Fruit fly (Drosophila melanogaster) whole organism, embryonic: ENCODE results near the gene CG45045.
A peak's percentile ranks its signal among the peaks of the same experiment; 100 is the strongest.

Source experiments
- Bdp1 ChIP-seq: fragments of 200-800 bp; sonication (Bioruptor generic); optimal IDR thresholded peaks from 3 replicates; lab custom pipeline; 2016; ENCODE audit warnings: missing biosample characterization, missing genetic modification characterization
- CG10321 ChIP-seq: fragments of 200-800 bp; sonication (Bioruptor generic); IDR thresholded peaks from 2 replicates; pipeline ENCODE4 v1.3.6; 2022; ENCODE audit warnings: missing biosample characterization, missing genetic modification characterization
- CG11085 ChIP-seq: fragments of 200-800 bp; sonication (Bioruptor generic); IDR thresholded peaks from 2 replicates; pipeline ENCODE4 v1.3.6; 2022; ENCODE audit warnings: missing biosample characterization, missing genetic modification characterization
- CG11723 ChIP-seq: fragments of 200-800 bp; sonication (Bioruptor generic); optimal IDR thresholded peaks from 2 replicates; lab custom pipeline; 2017; ENCODE audit warnings: missing biosample characterization, mild to moderate bottlenecking, missing genetic modification characterization
- CG1233 ChIP-seq: fragments of 200-800 bp; sonication (Bioruptor generic); optimal IDR thresholded peaks from 4 replicates; lab custom pipeline; 2018; ENCODE audit warnings: missing biosample characterization, mild to moderate bottlenecking, missing genetic modification characterization
- CG13287 ChIP-seq: fragments of 200-800 bp; sonication (Bioruptor generic); IDR thresholded peaks from 2 replicates; pipeline ENCODE4 v1.3.6; 2022; ENCODE audit warnings: missing biosample characterization, missing genetic modification characterization; ENCODE audit not compliant: partially characterized antibody
- CG13775 ChIP-seq: fragments of 200-800 bp; sonication (Bioruptor generic); optimal IDR thresholded peaks from 3 replicates; lab custom pipeline; 2017; ENCODE audit warnings: missing biosample characterization, mild to moderate bottlenecking, missing genetic modification characterization
- CG14965 ChIP-seq: fragments of 200-800 bp; sonication (Bioruptor generic); optimal IDR thresholded peaks from 2 replicates; lab custom pipeline; 2016; ENCODE audit warnings: missing biosample characterization, missing genetic modification characterization, borderline replicate concordance
- CG17361 ChIP-seq: fragments of 200-800 bp; sonication (Bioruptor generic); IDR thresholded peaks from 3 replicates; pipeline ENCODE4 v1.3.6; 2022; ENCODE audit warnings: missing biosample characterization, missing genetic modification characterization
- CG18764 ChIP-seq: fragments of 200-800 bp; sonication (Bioruptor generic); optimal IDR thresholded peaks from 3 replicates; lab custom pipeline; 2016; ENCODE audit warnings: missing biosample characterization, missing genetic modification characterization
- CG2199 ChIP-seq: fragments of 200-800 bp; sonication (Bioruptor generic); IDR thresholded peaks from 3 replicates; pipeline ENCODE4 v1.3.6; 2022; ENCODE audit warnings: missing biosample characterization, missing genetic modification characterization
- CG2889 ChIP-seq: fragments of 200-800 bp; sonication (Bioruptor generic); IDR thresholded peaks from 3 replicates; pipeline ENCODE4 v1.3.6; 2022; ENCODE audit warnings: missing biosample characterization, missing genetic modification characterization
- CG32772 ChIP-seq: fragments of 200-800 bp; sonication (Bioruptor generic); IDR thresholded peaks from 2 replicates; pipeline ENCODE4 v1.3.6; 2022; ENCODE audit warnings: missing biosample characterization, missing genetic modification characterization
- CG33557 ChIP-seq: fragments of 200-800 bp; sonication (Bioruptor generic); optimal IDR thresholded peaks from 2 replicates; lab custom pipeline; 2019; ENCODE audit warnings: missing biosample characterization, mild to moderate bottlenecking, missing genetic modification characterization, moderate library complexity
- CG4360 ChIP-seq: fragments of 200-800 bp; sonication (Bioruptor generic); IDR thresholded peaks from 2 replicates; pipeline ENCODE4 v1.3.6; 2022; ENCODE audit warnings: missing biosample characterization, missing genetic modification characterization
- CG8089 ChIP-seq: fragments of 200-800 bp; sonication (Bioruptor generic); optimal IDR thresholded peaks from 3 replicates; lab custom pipeline; 2016; ENCODE audit warnings: missing biosample characterization, missing genetic modification characterization
- CG9437 ChIP-seq: fragments of 200-800 bp; sonication (Bioruptor generic); optimal IDR thresholded peaks from 2 replicates; lab custom pipeline; 2018; ENCODE audit warnings: missing biosample characterization, mild to moderate bottlenecking, missing genetic modification characterization
- CrebB ChIP-seq: fragments of 200-800 bp; sonication (Bioruptor generic); optimal IDR thresholded peaks from 3 replicates; lab custom pipeline; 2018; ENCODE audit warnings: missing biosample characterization, mild to moderate bottlenecking, missing genetic modification characterization
- Dad ChIP-seq: fragments of 200-800 bp; sonication (Bioruptor generic); optimal IDR thresholded peaks from 3 replicates; lab custom pipeline; 2016; ENCODE audit warnings: missing biosample characterization, missing genetic modification characterization
- E2f2 ChIP-seq: fragments of 200-800 bp; sonication (Bioruptor generic); IDR thresholded peaks from 2 replicates; pipeline ENCODE4 v1.3.6; 2022; ENCODE audit warnings: missing biosample characterization, missing genetic modification characterization
- Ets65A ChIP-seq: fragments of 200-800 bp; sonication (Bioruptor generic); peaks from one replicate; lab custom pipeline; 2016; ENCODE audit warnings: missing biosample characterization, missing genetic modification characterization
- Gsc ChIP-seq: fragments of 200-800 bp; sonication (Bioruptor generic); IDR thresholded peaks from 2 replicates; pipeline ENCODE4 v1.3.6; 2022; ENCODE audit warnings: missing biosample characterization, missing genetic modification characterization
- Hr3 ChIP-seq: fragments of 200-800 bp; sonication (Bioruptor generic); optimal IDR thresholded peaks from 3 replicates; lab custom pipeline; 2016; ENCODE audit warnings: missing biosample characterization, missing genetic modification characterization
- Mad ChIP-seq: fragments of 200-800 bp; sonication (Bioruptor generic); optimal IDR thresholded peaks from 2 replicates; lab custom pipeline; 2016; ENCODE audit warnings: missing biosample characterization, missing genetic modification characterization
- Max ChIP-seq: fragments of 200-800 bp; sonication (Bioruptor generic); optimal IDR thresholded peaks from 2 replicates; lab custom pipeline; 2016; ENCODE audit warnings: missing biosample characterization, mild to moderate bottlenecking, missing genetic modification characterization
- NC2β ChIP-seq: fragments of 200-800 bp; sonication (Bioruptor generic); optimal IDR thresholded peaks from 2 replicates; lab custom pipeline; 2016; ENCODE audit warnings: missing biosample characterization, missing genetic modification characterization
- NfI ChIP-seq: fragments of 200-800 bp; sonication (Bioruptor generic); optimal IDR thresholded peaks from 3 replicates; lab custom pipeline; 2018; ENCODE audit warnings: missing biosample characterization, mild to moderate bottlenecking, missing genetic modification characterization, moderate library complexity
- Scr ChIP-seq: fragments of 200-800 bp; sonication (Bioruptor generic); IDR thresholded peaks from 2 replicates; pipeline ENCODE4 v1.3.6; 2022; ENCODE audit warnings: missing biosample characterization, missing genetic modification characterization; ENCODE audit not compliant: partially characterized antibody
- TFAM ChIP-seq: fragments of 200-800 bp; sonication (Bioruptor generic); optimal IDR thresholded peaks from 2 replicates; lab custom pipeline; 2017; ENCODE audit warnings: missing biosample characterization, missing genetic modification characterization, inconsistent platforms
- Xrp1 ChIP-seq: fragments of 200-800 bp; sonication (Bioruptor generic); IDR thresholded peaks from 2 replicates; pipeline ENCODE4 v1.3.6; 2022; ENCODE audit warnings: missing biosample characterization, missing genetic modification characterization
- YL-1 ChIP-seq: fragments of 200-800 bp; sonication (Bioruptor generic); optimal IDR thresholded peaks from 3 replicates; lab custom pipeline; 2017; ENCODE audit warnings: missing biosample characterization, mild to moderate bottlenecking, missing genetic modification characterization
- chif ChIP-seq, 2 experiments: fragments of 200-800 bp; sonication (Bioruptor generic); optimal IDR thresholded peaks; 3 replicates each; lab custom pipeline; 2016; ENCODE audit warnings: missing biosample characterization in 2 of 2, missing genetic modification characterization in 2 of 2
- croc ChIP-seq: fragments of 200-800 bp; sonication (Bioruptor generic); conservative IDR thresholded peaks from 3 replicates; pipeline ENCODE4 v1.3.6; 2022; ENCODE audit warnings: missing biosample characterization, missing genetic modification characterization
- dati ChIP-seq: fragments of 200-800 bp; sonication (Bioruptor generic); IDR thresholded peaks from 2 replicates; pipeline ENCODE4 v1.3.6; 2022; ENCODE audit warnings: missing biosample characterization, missing genetic modification characterization
- ewg ChIP-seq: fragments of 200-800 bp; sonication (Bioruptor generic); optimal IDR thresholded peaks from 3 replicates; lab custom pipeline; 2017; ENCODE audit warnings: mild to moderate bottlenecking, missing biosample characterization, missing genetic modification reagents, missing genetic modification characterization
- fd64A ChIP-seq: fragments of 200-800 bp; sonication (Bioruptor generic); optimal IDR thresholded peaks from 3 replicates; lab custom pipeline; 2018; ENCODE audit warnings: missing biosample characterization, mild to moderate bottlenecking, missing genetic modification characterization
- gsb-n ChIP-seq: fragments of 200-800 bp; sonication (Bioruptor generic); optimal IDR thresholded peaks from 3 replicates; lab custom pipeline; 2018; ENCODE audit warnings: missing biosample characterization, mild to moderate bottlenecking, missing genetic modification characterization
- gt ChIP-seq: fragments of 200-800 bp; sonication (Bioruptor generic); IDR thresholded peaks from 2 replicates; pipeline ENCODE4 v1.3.6; 2022; ENCODE audit warnings: missing biosample characterization, missing genetic modification characterization
- jing ChIP-seq: fragments of 200-800 bp; sonication (Bioruptor generic); optimal IDR thresholded peaks from 2 replicates; lab custom pipeline; 2018; ENCODE audit warnings: missing biosample characterization, mild to moderate bottlenecking, missing genetic modification characterization
- kni ChIP-seq: fragments of 200-800 bp; sonication (Bioruptor generic); optimal IDR thresholded peaks from 3 replicates; lab custom pipeline; 2017; ENCODE audit warnings: mild to moderate bottlenecking, missing biosample characterization, missing genetic modification reagents, missing genetic modification characterization
- nmo ChIP-seq: fragments of 200-800 bp; sonication (Bioruptor generic); optimal IDR thresholded peaks from 2 replicates; lab custom pipeline; 2018; ENCODE audit warnings: missing biosample characterization, mild to moderate bottlenecking, missing genetic modification characterization, moderate library complexity
- oc ChIP-seq: fragments of 200-800 bp; sonication (Bioruptor generic); optimal IDR thresholded peaks from 2 replicates; lab custom pipeline; 2018; ENCODE audit warnings: missing biosample characterization, mild to moderate bottlenecking, missing genetic modification characterization, moderate library complexity
- pho ChIP-seq: fragments of 200-800 bp; sonication (Bioruptor generic); optimal IDR thresholded peaks from 2 replicates; lab custom pipeline; 2016; ENCODE audit warnings: missing biosample characterization, missing genetic modification characterization
- phol ChIP-seq: fragments of 200-800 bp; sonication (Bioruptor generic); optimal IDR thresholded peaks from 3 replicates; lab custom pipeline; 2018; ENCODE audit warnings: missing biosample characterization, mild to moderate bottlenecking, missing genetic modification characterization, moderate library complexity
- pita ChIP-seq: fragments of 200-800 bp; sonication (Bioruptor generic); optimal IDR thresholded peaks from 2 replicates; lab custom pipeline; 2017; ENCODE audit warnings: missing biosample characterization, mild to moderate bottlenecking, missing genetic modification characterization
- run ChIP-seq: fragments of 200-800 bp; sonication (Bioruptor generic); optimal IDR thresholded peaks from 3 replicates; lab custom pipeline; 2018; ENCODE audit warnings: missing biosample characterization, mild to moderate bottlenecking, missing genetic modification characterization
- sima ChIP-seq: fragments of 200-800 bp; sonication (Bioruptor generic); optimal IDR thresholded peaks from 2 replicates; lab custom pipeline; 2016; ENCODE audit warnings: missing biosample characterization, missing genetic modification characterization
- slbo ChIP-seq: fragments of 200-800 bp; sonication (Bioruptor generic); IDR thresholded peaks from 2 replicates; pipeline ENCODE4 v1.3.6; 2022; ENCODE audit warnings: missing biosample characterization, missing genetic modification characterization
- unpg ChIP-seq: fragments of 200-800 bp; sonication (Bioruptor generic); optimal IDR thresholded peaks from 3 replicates; lab custom pipeline; 2018; ENCODE audit warnings: missing biosample characterization, mild to moderate bottlenecking, missing genetic modification characterization, moderate library complexity
- vfl ChIP-seq: fragments of 200-800 bp; sonication (Bioruptor generic); optimal IDR thresholded peaks from 2 replicates; lab custom pipeline; 2016; ENCODE audit warnings: missing biosample characterization, missing genetic modification characterization
- vnd ChIP-seq: fragments of 200-800 bp; sonication (Bioruptor generic); IDR thresholded peaks from 3 replicates; pipeline ENCODE4 v1.3.6; 2022; ENCODE audit warnings: missing biosample characterization, missing genetic modification characterization; ENCODE audit not compliant: partially characterized antibody
- yki ChIP-seq: fragments of >200 bp; optimal IDR thresholded peaks from 3 replicates; lab custom pipeline; 2018

CG45045 gene

DNA sequence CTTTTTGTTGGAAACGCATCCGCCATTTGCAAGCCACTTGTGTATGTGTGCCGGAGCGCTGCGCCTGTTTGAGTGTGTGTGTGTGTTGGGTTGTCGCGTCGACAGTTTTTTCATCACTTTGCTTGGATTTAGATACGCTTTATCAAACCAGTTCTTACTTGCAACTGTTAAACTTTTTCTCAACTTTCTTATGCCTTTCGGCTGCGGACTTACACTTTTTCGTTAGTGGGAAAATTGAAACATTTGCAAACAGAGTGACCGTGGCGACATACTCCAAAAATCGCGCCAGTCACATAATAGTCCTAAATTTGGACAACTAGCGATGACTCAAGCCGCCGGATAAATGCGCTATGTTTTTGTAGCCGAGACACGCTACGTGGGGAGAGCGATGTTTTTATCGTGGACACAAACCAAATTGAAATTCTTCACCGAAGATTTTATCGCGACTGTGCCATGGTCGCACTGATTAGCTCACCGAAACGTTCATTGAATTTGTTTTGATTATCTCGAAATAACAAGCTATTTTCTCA is 14.9 kb downstream of the CG45045 start, which contains the start of the genes alt and CG7655 (continued):
- TF ChIP-seq NC2β (GFP tag; lab: Kevin White, UChicago) (peak; percentile 64), Mad (GFP tag; lab: Kevin White, UChicago) (no peak), yki (lab: Kevin White, UChicago) (no peak), gsb-n (tag; lab: Kevin White, UChicago) (peak; percentile 41), unpg (no peak), CG2889 (no peak), Max (GFP tag; lab: Kevin White, UChicago) (no peak), CG11085 (GFP tag; lab: Robert Waterston, UW) (no peak), E2f2 (GFP tag; lab: Robert Waterston, UW) (no peak), Ets65A (GFP tag; lab: Kevin White, UChicago) (peak; percentile 75), CG33557 (GFP tag; lab: Kevin White, UChicago) (peak; percentile 10), pita (GFP tag; lab: Kevin White, UChicago) (peak; percentile 99), run (no peak), dati (GFP tag; lab: Robert Waterston, UW) (no peak), CG14965 (no peak), sima (GFP tag; lab: Kevin White, UChicago) (no peak), pho (GFP tag; lab: Kevin White, UChicago) (peak; percentile 44), gt (GFP tag; lab: Robert Waterston, UW) (no peak), ewg (GFP tag; lab: Kevin White, UChicago) (no peak), phol (tag; lab: Kevin White, UChicago) (peak; percentile 86), Dad (peak; percentile 31), vfl (GFP tag; lab: Kevin White, UChicago) (no peak), CG13775 (GFP tag; lab: Kevin White, UChicago) (no peak), CG11723 (GFP tag; lab: Kevin White, UChicago) (no peak), CG17361 (GFP tag; lab: Robert Waterston, UW) (no peak), vnd (GFP tag; lab: Robert Waterston, UW) (no peak), Xrp1 (GFP tag; lab: Robert Waterston, UW) (no peak), CG9437 (GFP tag; lab: Kevin White, UChicago) (no peak), CrebB (tag; lab: Kevin White, UChicago) (peak; percentile 56), CG2199 (GFP tag; lab: Robert Waterston, UW) (no peak), CG13287 (GFP tag; lab: Robert Waterston, UW) (no peak), NfI (peak; percentile 6), CG1233 (GFP tag; lab: Kevin White, UChicago) (no peak), kni (GFP tag; lab: Kevin White, UChicago) (no peak), YL-1 (peak; percentile 61), Hr3 (no peak), jing (GFP tag; lab: Kevin White, UChicago) (no peak), nmo (GFP tag; lab: Kevin White, UChicago) (peak; percentile 73), Scr (GFP tag; lab: Robert Waterston, UW) (no peak), oc (tag; lab: Kevin White, UChicago) (no peak), CG32772 (GFP tag; lab: Robert Waterston, UW) (no peak), slbo (no peak), croc (GFP tag; lab: Robert Waterston, UW) (no peak), CG4360 (GFP tag; lab: Robert Waterston, UW) (no peak), Gsc (GFP tag; lab: Robert Waterston, UW) (no peak), CG18764 (GFP tag; lab: Kevin White, UChicago) (no peak), CG10321 (GFP tag; lab: Robert Waterston, UW) (no peak), chif (GFP tag; optimal IDR thresholded peaks at IDR 0.05; lab: Kevin White, UChicago) (no peak), fd64A (no peak), TFAM (GFP tag; lab: Kevin White, UChicago) (no peak), Bdp1 (GFP tag; lab: Kevin White, UChicago) (no peak), CG8089 (GFP tag; lab: Kevin White, UChicago) (no peak)
